Fruit fly (Drosophila melanogaster) whole organism, wandering third instar larva: ENCODE results near the gene CG15011.
A peak's percentile ranks its signal among the peaks of the same experiment; 100 is the strongest.

Experiments used
- Abd-B ChIP-seq: fragments of >200 bp; optimal IDR thresholded peaks from 2 replicates; lab custom pipeline; 2017; ENCODE audit warnings: missing biosample characterization, missing genetic modification characterization
- CG32264 ChIP-seq: fragments of 200-800 bp; sonication (Bioruptor generic); optimal IDR thresholded peaks from 2 replicates; lab custom pipeline; 2016; ENCODE audit warnings: missing biosample characterization, missing genetic modification characterization
- CG9705 ChIP-seq: fragments of 200-800 bp; sonication (Bioruptor generic); optimal IDR thresholded peaks from 2 replicates; lab custom pipeline; 2018; ENCODE audit warnings: missing biosample characterization, mild to moderate bottlenecking, missing genetic modification characterization
- CrebA ChIP-seq: fragments of 200-800 bp; sonication (Bioruptor generic); optimal IDR thresholded peaks from 2 replicates; lab custom pipeline; 2016; ENCODE audit warnings: missing biosample characterization, mild to moderate bottlenecking, missing genetic modification characterization, borderline replicate concordance
- Dif ChIP-seq: fragments of 200-275, 200-300 bp; sonication (Bioruptor generic); optimal IDR thresholded peaks from 2 replicates; lab custom pipeline; 2018; ENCODE audit warnings: missing biosample characterization, missing genetic modification characterization; ENCODE audit not compliant: partially characterized antibody
- GATAd ChIP-seq: sonication (Bioruptor generic); optimal IDR thresholded peaks from 2 replicates; lab custom pipeline; 2016; ENCODE audit warnings: missing biosample characterization, missing genetic modification characterization
- HLH106 ChIP-seq: fragments of 200-800 bp; optimal IDR thresholded peaks from 3 replicates; lab custom pipeline; 2019; ENCODE audit warnings: missing biosample characterization, mild to moderate bottlenecking, missing genetic modification characterization, moderate library complexity
- Hnf4 ChIP-seq: fragments of 200-800 bp; sonication (Bioruptor generic); optimal IDR thresholded peaks from 2 replicates; lab custom pipeline; 2016; ENCODE audit warnings: missing biosample characterization, mild to moderate bottlenecking, missing genetic modification characterization
- Hr83 ChIP-seq: fragments of 200-300 bp; sonication (Bioruptor generic); optimal IDR thresholded peaks from 2 replicates; lab custom pipeline; 2016; ENCODE audit warnings: missing biosample characterization, mild to moderate bottlenecking, missing genetic modification characterization, moderate library complexity; ENCODE audit not compliant: poor library complexity, severe bottlenecking
- Jra ChIP-seq: sonication (Bioruptor generic); optimal IDR thresholded peaks from 2 replicates; lab custom pipeline; 2016; ENCODE audit warnings: missing biosample characterization, missing genetic modification characterization
- Myc ChIP-seq: fragments of >200 bp; optimal IDR thresholded peaks from 2 replicates; lab custom pipeline; 2017
- OdsH ChIP-seq: fragments of 200-800 bp; sonication (Bioruptor generic); optimal IDR thresholded peaks from 2 replicates; lab custom pipeline; 2016; ENCODE audit warnings: missing biosample characterization, mild to moderate bottlenecking, missing genetic modification characterization
- Rel ChIP-seq, 2 experiments: fragments of 200-800 bp; sonication (Bioruptor generic) in 1 of 2; optimal IDR thresholded peaks; 2 replicates in 1 of 2; 3 replicates in 1 of 2; lab custom pipeline; 2016 to 2019; ENCODE audit warnings: mild to moderate bottlenecking in 2 of 2, missing biosample characterization in 2 of 2, missing genetic modification characterization in 2 of 2, moderate library complexity in 1 of 2
- Sp1 ChIP-seq: fragments of 200-800 bp; sonication (Bioruptor generic); optimal IDR thresholded peaks from 3 replicates; lab custom pipeline; 2019; ENCODE audit warnings: missing biosample characterization, mild to moderate bottlenecking, missing genetic modification characterization, moderate library complexity
- br ChIP-seq: fragments of 200-800 bp; sonication (Bioruptor generic); optimal IDR thresholded peaks from 2 replicates; lab custom pipeline; 2016; ENCODE audit warnings: missing biosample characterization, missing genetic modification characterization
- brk ChIP-seq: fragments of 200-800 bp; sonication (Bioruptor generic); optimal IDR thresholded peaks from 2 replicates; lab custom pipeline; 2016; ENCODE audit warnings: missing biosample characterization, mild to moderate bottlenecking, missing genetic modification characterization
- dl ChIP-seq, 2 experiments: fragments of 175-275, 200-275 bp in 1 of 2; fragments of 200-275 bp in 1 of 2; sonication (Bioruptor generic); optimal IDR thresholded peaks; lab custom pipeline; 2018; ENCODE audit warnings: mild to moderate bottlenecking in 2 of 2, missing biosample characterization in 2 of 2, missing genetic modification characterization in 2 of 2, moderate library complexity in 2 of 2; ENCODE audit not compliant: partially characterized antibody in 2 of 2, insufficient read depth in 1 of 2
- dmrt93B ChIP-seq: fragments of 200-800 bp; sonication (Bioruptor generic); optimal IDR thresholded peaks from 2 replicates; lab custom pipeline; 2018; ENCODE audit warnings: missing biosample characterization, mild to moderate bottlenecking, missing genetic modification characterization
- dsf ChIP-seq: sonication (Bioruptor generic); optimal IDR thresholded peaks from 2 replicates; lab custom pipeline; 2016; ENCODE audit warnings: missing biosample characterization, missing genetic modification characterization, borderline replicate concordance
- ey ChIP-seq: fragments of 200-800 bp; sonication (Bioruptor generic); optimal IDR thresholded peaks from 2 replicates; lab custom pipeline; 2016; ENCODE audit warnings: missing biosample characterization, missing genetic modification characterization
- foxo ChIP-seq, 2 experiments: fragments of 200-800 bp; sonication (Bioruptor generic); optimal IDR thresholded peaks; 2 replicates in 1 of 2; 3 replicates in 1 of 2; lab custom pipeline; 2016 to 2017; ENCODE audit warnings: missing biosample characterization in 2 of 2, missing genetic modification characterization in 2 of 2
- fru ChIP-seq: fragments of 200-800 bp; sonication (Bioruptor generic); optimal IDR thresholded peaks from 3 replicates; lab custom pipeline; 2016; ENCODE audit warnings: missing biosample characterization, mild to moderate bottlenecking, missing genetic modification characterization
- h ChIP-seq: fragments of 200-800 bp; sonication (Bioruptor generic); optimal IDR thresholded peaks from 3 replicates; lab custom pipeline; 2016; ENCODE audit warnings: missing biosample characterization, mild to moderate bottlenecking, missing genetic modification characterization
- jim ChIP-seq: fragments of 175-275, 200-325 bp; sonication (Bioruptor generic); optimal IDR thresholded peaks from 2 replicates; lab custom pipeline; 2016; ENCODE audit warnings: missing biosample characterization, mild to moderate bottlenecking, missing genetic modification characterization
- lola ChIP-seq: fragments of >200 bp; optimal IDR thresholded peaks from 2 replicates; lab custom pipeline; 2017; ENCODE audit warnings: missing biosample characterization, missing genetic modification characterization
- pan ChIP-seq: fragments of >200 bp; optimal IDR thresholded peaks from 2 replicates; lab custom pipeline; 2017
- psq ChIP-seq: fragments of 200-800 bp; sonication (Bioruptor generic); optimal IDR thresholded peaks from 3 replicates; lab custom pipeline; 2017; ENCODE audit warnings: missing biosample characterization, mild to moderate bottlenecking, missing genetic modification characterization, moderate library complexity
- rgr ChIP-seq: fragments of 200-800 bp; sonication (Bioruptor generic); optimal IDR thresholded peaks from 3 replicates; lab custom pipeline; 2016; ENCODE audit warnings: missing biosample characterization, mild to moderate bottlenecking, missing genetic modification characterization
- sage ChIP-seq: fragments of 200-800 bp; sonication (Bioruptor generic); optimal IDR thresholded peaks from 2 replicates; lab custom pipeline; 2016; ENCODE audit warnings: missing biosample characterization, mild to moderate bottlenecking, missing genetic modification characterization
- sv ChIP-seq: fragments of 200-800 bp; sonication (Bioruptor generic); optimal IDR thresholded peaks from 3 replicates; lab custom pipeline; 2016; ENCODE audit warnings: missing biosample characterization, missing genetic modification characterization
- tai ChIP-seq: sonication (Bioruptor generic); optimal IDR thresholded peaks from 2 replicates; lab custom pipeline; 2016; ENCODE audit warnings: missing biosample characterization, missing genetic modification characterization
- usp ChIP-seq: fragments of >200 bp; optimal IDR thresholded peaks from 2 replicates; lab custom pipeline; 2017; ENCODE audit warnings: missing biosample characterization, missing genetic modification characterization
- woc ChIP-seq: sonication (Bioruptor generic); optimal IDR thresholded peaks from 2 replicates; lab custom pipeline; 2016; ENCODE audit warnings: missing biosample characterization, mild to moderate bottlenecking, missing genetic modification characterization

Gene CG15011

dm6 chr3L:4263502-4263901 is 4.5 kb upstream of the CG15011 start, which contains the start of gene CG1273:
Gene CG1273, plus strand, starts transcription at chr3L:4263719.
- TF ChIP-seq Myc, result no peak
- no peak for TF ChIP-seq OdsH (GFP tag; lab: Kevin White, UChicago)
- no peak for TF ChIP-seq HLH106 (tag; lab: Kevin White, UChicago)
- no peak for TF ChIP-seq Sp1 (GFP tag; lab: Kevin White, UChicago)
- TF ChIP-seq foxo (GFP tag; optimal IDR thresholded peaks at IDR 0.05; lab: Kevin White, UChicago), result no peak
- no peak for TF ChIP-seq CrebA
- no peak for TF ChIP-seq br
- TF ChIP-seq brk (GFP tag; lab: Kevin White, UChicago), result no peak
- TF ChIP-seq lola (GFP tag; lab: Kevin White, UChicago), result no peak
- no peak for TF ChIP-seq Rel (GFP tag; optimal IDR thresholded peaks at IDR 0.05; lab: Kevin White, UChicago)
- TF ChIP-seq Rel (tag; optimal IDR thresholded peaks at IDR 0.05; lab: Kevin White, UChicago), result no peak
- no peak for TF ChIP-seq Abd-B (GFP tag; lab: Kevin White, UChicago)

dm6 chr3L:4262384-4262783 is 3.4 kb upstream of the CG15011 start, which contains the start of the genes CG11586 and VhaM9.7-a:
Gene CG11586, minus strand, starts transcription at chr3L:4262470.
Gene VhaM9.7-a, plus strand, starts transcription at chr3L:4262705.
- TF ChIP-seq Sp1 (GFP tag; lab: Kevin White, UChicago) (no peak), CG9705 (GFP tag; lab: Kevin White, UChicago) (no peak), Hr83 (GFP tag; lab: Kevin White, UChicago) (no peak), psq (peak; percentile 4), woc (GFP tag; lab: Kevin White, UChicago) (no peak), CG32264 (GFP tag; lab: Kevin White, UChicago) (no peak), jim (GFP tag; lab: Kevin White, UChicago) (no peak), rgr (GFP tag; lab: Kevin White, UChicago) (peak; percentile 18), OdsH (GFP tag; lab: Kevin White, UChicago) (peak; percentile 1), Rel (GFP tag; optimal IDR thresholded peaks at IDR 0.05; lab: Kevin White, UChicago) (no peak), Rel (tag; optimal IDR thresholded peaks at IDR 0.05; lab: Kevin White, UChicago) (no peak), dsf (no peak), Abd-B (GFP tag; lab: Kevin White, UChicago) (no peak), sage (GFP tag; lab: Kevin White, UChicago) (no peak), Jra (GFP tag; lab: Kevin White, UChicago) (peak; percentile 4), usp (GFP tag; lab: Kevin White, UChicago) (no peak), GATAd (GFP tag; lab: Kevin White, UChicago) (no peak), sv (GFP tag; lab: Kevin White, UChicago) (no peak), ey (GFP tag; lab: Kevin White, UChicago) (no peak), Hnf4 (no peak), fru (GFP tag; lab: Kevin White, UChicago) (no peak), h (GFP tag; lab: Kevin White, UChicago) (peak; percentile 9), foxo (GFP tag; optimal IDR thresholded peaks at IDR 0.05; lab: Kevin White, UChicago) (peak in 1 of 2 experiments; percentile 21), brk (GFP tag; lab: Kevin White, UChicago) (no peak)

- TF ChIP-seq rgr (GFP tag; lab: Kevin White, UChicago), result no peak
- no peak for TF ChIP-seq psq
- no peak for TF ChIP-seq sage (GFP tag; lab: Kevin White, UChicago)
- TF ChIP-seq lola (GFP tag; lab: Kevin White, UChicago), result no peak
- no peak for TF ChIP-seq Jra (GFP tag; lab: Kevin White, UChicago)
- no peak for TF ChIP-seq pan
- TF ChIP-seq tai (GFP tag; lab: Kevin White, UChicago), result no peak
- TF ChIP-seq, all 38 proteins: peak for 0
Observed at dm6 chr3L:4261177-4261576, 2.2 kb upstream of the CG15011 start.

dm6 chr3L:4254301-4254834 is 4.6 kb downstream of the CG15011 start, which contains the start of the genes ago and CG1265:
Gene ago, minus strand, starts transcription at chr3L:4254306.
Gene CG1265, plus strand, starts transcription at chr3L:4254776.
- TF ChIP-seq Hnf4 (peak; percentile 12), CG9705 (GFP tag; lab: Kevin White, UChicago) (peak; percentile 32), Hr83 (GFP tag; lab: Kevin White, UChicago) (peak; percentile 2), foxo (GFP tag; optimal IDR thresholded peaks at IDR 0.05; lab: Kevin White, UChicago) (peak in 1 of 2 experiments; percentile 36), Myc (peak; percentile 1), sv (GFP tag; lab: Kevin White, UChicago) (peak; percentile 15), Dif (GFP tag; lab: Kevin White, UChicago) (no peak), OdsH (GFP tag; lab: Kevin White, UChicago) (peak; percentile 29), psq (peak; percentile 9), Sp1 (GFP tag; lab: Kevin White, UChicago) (peak; percentile 60), h (GFP tag; lab: Kevin White, UChicago) (peak; percentile 29), woc (GFP tag; lab: Kevin White, UChicago) (peak; percentile 22), dmrt93B (peak; percentile 51), rgr (GFP tag; lab: Kevin White, UChicago) (peak; percentile 15), dl (GFP tag; optimal IDR thresholded peaks at IDR 0.05; lab: Kevin White, UChicago; ENCODE audit: insufficient read depth in 1 of 2, partially characterized antibody in 2 of 2) (no peak), CrebA (no peak), lola (GFP tag; lab: Kevin White, UChicago) (no peak), HLH106 (tag; lab: Kevin White, UChicago) (peak; percentile 62)
